Worm (Caenorhabditis elegans) whole organism, midembryonic: ENCODE measurements around the gene unc-103.

Experiments
- T22C8.4 ChIP-seq: fragments of 200-800 bp; sonication (Bioruptor generic); IDR thresholded peaks from 2 replicates; pipeline ENCODE4 v1.3.6; 2022; ENCODE audit warnings: missing genetic modification characterization, missing compliant biosample characterization
- cog-1 ChIP-seq: sonication (generic microtip); optimal IDR thresholded peaks from 2 replicates; lab custom pipeline; 2016; ENCODE audit warnings: missing genetic modification characterization, missing compliant biosample characterization
- flt-1 ChIP-seq: fragments of 200-800 bp; sonication (Bioruptor generic); IDR thresholded peaks from 2 replicates; pipeline ENCODE4 v1.3.6; 2022; ENCODE audit warnings: missing genetic modification characterization, missing compliant biosample characterization
- klf-2 ChIP-seq: fragments of 200-800 bp; sonication (Bioruptor generic); conservative IDR thresholded peaks from 2 replicates; pipeline ENCODE4 v1.3.6; 2022; ENCODE audit warnings: missing genetic modification reagents, missing genetic modification characterization, missing compliant biosample characterization
- med-1 ChIP-seq: sonication (generic microtip); optimal IDR thresholded peaks from 2 replicates; lab custom pipeline; 2017; ENCODE audit warnings: missing genetic modification characterization, mild to moderate bottlenecking, missing compliant biosample characterization, antibody characterized with exemption, missing genetic modification reagents; ENCODE audit not compliant: insufficient read depth
- ref-1 ChIP-seq: fragments of 200-800 bp; sonication (Bioruptor generic); conservative IDR thresholded peaks from 2 replicates; pipeline ENCODE4 v1.3.6; 2022; ENCODE audit warnings: missing genetic modification reagents, missing genetic modification characterization, missing compliant biosample characterization
- tab-1 ChIP-seq: fragments of 200-800 bp; sonication (Bioruptor generic); IDR thresholded peaks from 2 replicates; pipeline ENCODE4 v1.3.6; 2022; ENCODE audit warnings: missing genetic modification characterization, missing compliant biosample characterization
- ztf-23 ChIP-seq: fragments of 200-800 bp; sonication (Bioruptor generic); IDR thresholded peaks from 2 replicates; pipeline ENCODE4 v1.3.6; 2022; ENCODE audit warnings: missing genetic modification reagents, missing genetic modification characterization, missing compliant biosample characterization
- ztf-29 ChIP-seq: fragments of 200-800 bp; sonication (Bioruptor generic); IDR thresholded peaks from 2 replicates; pipeline ENCODE4 v1.3.6; 2022; ENCODE audit warnings: missing genetic modification reagents, missing genetic modification characterization, missing compliant biosample characterization

- no peak for TF ChIP-seq tab-1 (GFP tag; lab: Robert Waterston, UW)
- TF ChIP-seq ref-1 (GFP tag; lab: Robert Waterston, UW), result no peak
- TF ChIP-seq ztf-29, result no peak
- no peak for TF ChIP-seq cog-1 (tag; lab: Kevin White, UChicago)
- TF ChIP-seq flt-1 (GFP tag; lab: Robert Waterston, UW), result no peak
- TF ChIP-seq ztf-23 (GFP tag; lab: Robert Waterston, UW), result no peak
- TF ChIP-seq klf-2 (GFP tag; lab: Robert Waterston, UW), result no peak
- no peak for TF ChIP-seq T22C8.4 (GFP tag; lab: Robert Waterston, UW)
- no peak for TF ChIP-seq med-1
Measured at ce11 chrIII:4096370-4096842, 18.8 kb upstream of the unc-103 start.
